Worm (Caenorhabditis elegans) whole organism, L4 larva: ENCODE data around the gene fbxa-84.
"Not testable (repeated sequence)": the region's sequence is repeated elsewhere in the genome, so short reads cannot be mapped to it uniquely, and the experiment has no call there.

ENCODE experiments used
- R02D3.7 ChIP-seq: fragments of 150-350 bp; sonication (generic microtip); optimal IDR thresholded peaks from 3 replicates; lab custom pipeline; 2014; ENCODE audit warnings: missing biosample characterization, missing genetic modification characterization
- Y105C5A.15 ChIP-seq: fragments of 200-800 bp; sonication (Bioruptor generic); IDR thresholded peaks from 2 replicates; pipeline ENCODE4 v1.3.6; 2022; ENCODE audit warnings: missing genetic modification characterization, missing compliant biosample characterization
- Y48G9A.11 ChIP-seq: fragments of 200-800 bp; sonication (Bioruptor generic); IDR thresholded peaks from 2 replicates; pipeline ENCODE4 v1.3.6; 2022; ENCODE audit warnings: missing genetic modification reagents, missing genetic modification characterization, missing compliant biosample characterization
- Y5F2A.4 ChIP-seq: fragments of 200-800 bp; sonication (Bioruptor generic); optimal IDR thresholded peaks from 2 replicates; lab custom pipeline; 2018; ENCODE audit warnings: mild to moderate bottlenecking, missing genetic modification characterization, missing compliant biosample characterization
- Y75B8A.6 ChIP-seq: fragments of 200-800 bp; sonication (Bioruptor generic); IDR thresholded peaks from 2 replicates; pipeline ENCODE4 v1.3.6; 2022; ENCODE audit warnings: missing genetic modification reagents, missing genetic modification characterization, missing compliant biosample characterization
- ceh-44 ChIP-seq: fragments of 200-800 bp; sonication (Bioruptor generic); IDR thresholded peaks from 2 replicates; pipeline ENCODE4 v1.3.6; 2022; ENCODE audit warnings: missing genetic modification reagents, missing genetic modification characterization, missing compliant biosample characterization
- ceh-62 ChIP-seq: sonication (generic microtip); optimal IDR thresholded peaks from 2 replicates; lab custom pipeline; 2017; ENCODE audit warnings: missing biosample characterization, missing genetic modification characterization
- ces-1 ChIP-seq: fragments of 150-350 bp; sonication (generic microtip); optimal IDR thresholded peaks from 4 replicates; lab custom pipeline; 2014; ENCODE audit warnings: missing biosample characterization, missing genetic modification reagents, missing genetic modification characterization
- cey-2 ChIP-seq: sonication (generic microtip); optimal IDR thresholded peaks from 3 replicates; lab custom pipeline; 2017; ENCODE audit warnings: missing genetic modification characterization, mild to moderate bottlenecking, missing compliant biosample characterization, antibody characterized with exemption, borderline replicate concordance; ENCODE audit not compliant: insufficient read depth
- daf-16 ChIP-seq, 3 experiments: sonication (generic microtip); optimal IDR thresholded peaks; 2 replicates each; lab custom pipeline; 2016 to 2017; ENCODE audit warnings: missing genetic modification characterization in 3 of 3, missing genetic modification reagents in 3 of 3, mild to moderate bottlenecking in 2 of 3, missing compliant biosample characterization in 2 of 3, missing biosample characterization in 1 of 3, moderate library complexity in 1 of 3
- dmd-6 ChIP-seq: fragments of 200-800 bp; sonication (Bioruptor generic); IDR thresholded peaks from 2 replicates; pipeline ENCODE4 v1.3.6; 2022; ENCODE audit warnings: missing genetic modification reagents, missing genetic modification characterization, missing compliant biosample characterization
- dmd-8 ChIP-seq: fragments of 200-800 bp; sonication (Bioruptor generic); IDR thresholded peaks from 2 replicates; pipeline ENCODE4 v1.3.6; 2022; ENCODE audit warnings: missing genetic modification characterization, missing compliant biosample characterization
- dpl-1 ChIP-seq: fragments of 150-350 bp; optimal IDR thresholded peaks from 2 replicates; lab custom pipeline; 2014; ENCODE audit warnings: missing biosample characterization, missing genetic modification reagents, missing genetic modification characterization
- fkh-10 ChIP-seq: fragments of 150-350 bp; optimal IDR thresholded peaks from 2 replicates; lab custom pipeline; 2014; ENCODE audit warnings: missing biosample characterization, missing genetic modification reagents, missing genetic modification characterization
- hif-1 ChIP-seq, 2 experiments: sonication (generic microtip); optimal IDR thresholded peaks; 2 replicates each; lab custom pipeline; 2016 to 2017; ENCODE audit warnings: missing compliant biosample characterization in 2 of 2, missing genetic modification characterization in 2 of 2, missing genetic modification reagents in 2 of 2, missing genotype in 2 of 2, mild to moderate bottlenecking in 1 of 2
- hlh-11 ChIP-seq: fragments of 200-800 bp; sonication (Bioruptor generic); optimal IDR thresholded peaks from 2 replicates; lab custom pipeline; 2018; ENCODE audit warnings: mild to moderate bottlenecking, missing genetic modification characterization, missing compliant biosample characterization
- hlh-30 ChIP-seq: sonication (generic microtip); optimal IDR thresholded peaks from 2 replicates; lab custom pipeline; 2017; ENCODE audit warnings: antibody characterized with exemption, mild to moderate bottlenecking, missing genetic modification characterization, missing compliant biosample characterization; ENCODE audit not compliant: insufficient read depth
- lim-7 ChIP-seq: fragments of 200-800 bp; sonication (Bioruptor generic); IDR thresholded peaks from 2 replicates; pipeline ENCODE4 v1.3.6; 2022; ENCODE audit warnings: missing genetic modification characterization, missing compliant biosample characterization
- lin-15B ChIP-seq: fragments of 150-350 bp; sonication (generic microtip); optimal IDR thresholded peaks from 3 replicates; lab custom pipeline; 2014; ENCODE audit warnings: missing biosample characterization, missing genetic modification characterization
- lin-29 ChIP-seq: fragments of 200-800 bp; sonication (Bioruptor generic); IDR thresholded peaks from 2 replicates; pipeline ENCODE4 v1.3.6; 2022; ENCODE audit warnings: missing genetic modification reagents, missing genetic modification characterization, missing compliant biosample characterization
- lsy-2 ChIP-seq, 2 experiments: fragments of 150-350 bp in 1 of 2; sonication (generic microtip) in 1 of 2; optimal IDR thresholded peaks; 2 replicates each; lab custom pipeline; 2014 to 2017; ENCODE audit warnings: missing biosample characterization in 2 of 2, missing genetic modification characterization in 2 of 2
- madf-9 ChIP-seq: fragments of 200-800 bp; sonication (Bioruptor generic); conservative IDR thresholded peaks from 2 replicates; pipeline ENCODE4 v1.3.6; 2022; ENCODE audit warnings: missing genetic modification reagents, missing genetic modification characterization, missing compliant biosample characterization
- nhr-11 ChIP-seq: fragments of 150-350 bp; optimal IDR thresholded peaks from 2 replicates; lab custom pipeline; 2014; ENCODE audit warnings: missing biosample characterization, missing genetic modification characterization
- nhr-111 ChIP-seq: fragments of 200-800 bp; sonication (Bioruptor generic); optimal IDR thresholded peaks from 2 replicates; lab custom pipeline; 2018; ENCODE audit warnings: mild to moderate bottlenecking, missing genetic modification characterization, missing compliant biosample characterization
- nhr-28 ChIP-seq: fragments of 150-350 bp; optimal IDR thresholded peaks from 2 replicates; lab custom pipeline; 2014; ENCODE audit warnings: missing biosample characterization, missing genetic modification characterization
- nhr-41 ChIP-seq: fragments of 200-800 bp; sonication (Bioruptor generic); IDR thresholded peaks from 2 replicates; pipeline ENCODE4 v1.3.6; 2022; ENCODE audit warnings: missing genetic modification reagents, missing genetic modification characterization, missing compliant biosample characterization
- nhr-48 ChIP-seq: sonication (generic microtip); optimal IDR thresholded peaks from 2 replicates; lab custom pipeline; 2016; ENCODE audit warnings: mild to moderate bottlenecking, missing genetic modification characterization, missing compliant biosample characterization
- nhr-6 ChIP-seq: fragments of 150-350 bp; optimal IDR thresholded peaks from 2 replicates; lab custom pipeline; 2014; ENCODE audit warnings: missing biosample characterization, missing genetic modification characterization
- nhr-77 ChIP-seq: fragments of 150-350 bp; optimal IDR thresholded peaks from 2 replicates; lab custom pipeline; 2014; ENCODE audit warnings: missing biosample characterization, missing genetic modification characterization
- skn-1 ChIP-seq: fragments of 150-350 bp; optimal IDR thresholded peaks from 2 replicates; lab custom pipeline; 2014; ENCODE audit warnings: missing biosample characterization, missing genetic modification characterization
- tag-97 ChIP-seq: fragments of 200-800 bp; sonication (Bioruptor generic); IDR thresholded peaks from 2 replicates; pipeline ENCODE4 v1.3.6; 2022; ENCODE audit warnings: missing genetic modification characterization, missing compliant biosample characterization

fbxa-84 gene

DNA sequence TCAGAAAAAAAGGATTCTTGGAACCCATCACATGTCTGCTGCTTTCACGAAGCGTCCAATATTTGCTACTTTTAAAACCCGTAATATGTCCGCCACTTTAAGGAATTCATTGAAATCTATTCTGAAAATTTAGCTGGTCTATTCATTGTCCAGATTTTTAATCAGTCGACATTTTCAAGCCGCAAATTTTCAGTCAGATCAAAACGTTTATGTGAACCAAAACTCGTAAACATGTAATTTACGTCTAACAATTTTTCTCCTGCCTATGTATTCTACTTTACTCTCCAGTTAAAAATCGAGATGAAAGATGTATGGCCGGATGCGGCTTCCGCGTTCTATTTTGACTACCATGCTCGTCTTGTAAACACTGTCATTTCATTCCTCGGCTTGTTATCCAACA is 15.7 kb downstream of the fbxa-84 start, which contains the start of gene srw-1:
Gene srw-1 (plus strand): TSS at position 301 of the 400 bp plus-strand sequence.
- TF ChIP-seq ceh-62 (tag; lab: Kevin White, UChicago) (no peak), nhr-11 (tag; lab: Kevin White, UChicago) (no peak), fkh-10 (GFP tag; lab: Kevin White, UChicago) (no peak), lsy-2 (tag; optimal IDR thresholded peaks at IDR 0.05; lab: Kevin White, UChicago) (no peak), dmd-6 (GFP tag; lab: Robert Waterston, UW) (no peak), hlh-11 (tag; lab: Kevin White, UChicago) (no peak), lin-29 (GFP tag; lab: Robert Waterston, UW) (no peak), ceh-44 (no peak), hlh-30 (tag; lab: Kevin White, UChicago) (no peak), nhr-111 (GFP tag; lab: Kevin White, UChicago) (no peak), Y105C5A.15 (GFP tag; lab: Robert Waterston, UW) (no peak), nhr-48 (tag; lab: Kevin White, UChicago) (no peak), Y48G9A.11 (GFP tag; lab: Robert Waterston, UW) (no peak), nhr-41 (GFP tag; lab: Robert Waterston, UW) (no peak), lin-15B (no peak), dpl-1 (GFP tag; lab: Kevin White, UChicago) (no peak)

DNA sequence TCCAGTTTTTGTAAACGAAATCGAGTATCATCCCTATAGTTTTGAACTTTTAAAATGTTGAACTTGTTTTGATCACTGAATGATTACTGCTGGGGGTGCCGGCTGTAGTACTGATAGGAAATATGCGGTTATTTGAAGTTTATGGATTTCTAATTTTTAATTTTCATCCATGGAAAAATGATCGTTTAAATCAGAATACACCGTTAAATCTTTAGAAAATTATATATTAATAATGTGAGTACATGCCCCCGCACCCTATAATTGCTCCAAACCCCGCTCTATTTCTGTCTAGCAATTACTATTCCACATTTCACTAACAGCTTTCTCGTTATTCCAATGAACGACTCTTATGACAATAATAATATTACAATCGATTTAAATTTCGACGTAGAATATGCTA is 17.5 kb downstream of the fbxa-84 start, which contains the start of gene Y75B12B.10:
Gene Y75B12B.10 (plus strand): TSS at position 301 of the 400 bp plus-strand sequence.
- TF ChIP-seq R02D3.7 (tag; lab: Kevin White, UChicago), result no peak

DNA sequence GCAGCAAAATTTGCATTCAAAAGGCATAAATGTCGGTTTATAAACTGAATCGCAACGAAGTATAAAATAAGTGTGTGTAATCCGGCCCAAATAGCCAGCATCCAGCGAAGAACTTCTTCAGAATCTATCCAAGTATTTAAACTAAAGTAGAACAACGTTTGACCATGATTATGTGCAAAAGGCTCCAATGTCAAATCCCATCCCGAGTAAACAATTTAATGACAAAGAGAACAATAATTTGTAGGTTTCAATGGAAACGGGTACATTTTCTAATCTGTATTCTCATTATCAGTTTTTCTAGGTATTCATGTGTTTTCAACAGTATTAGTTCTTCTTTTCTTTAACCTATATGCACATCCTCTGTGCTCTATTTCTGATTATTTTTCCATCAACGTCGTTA is 25.4 kb downstream of the fbxa-84 start, which contains the start of gene C41G6.12:
Gene C41G6.12 (minus strand): TSS at position 101 of the 400 bp plus-strand sequence.
- not testable (repeated sequence) for TF ChIP-seq Y75B8A.6 (GFP tag; lab: Robert Waterston, UW); nhr-6 (tag; lab: Kevin White, UChicago); lsy-2 (tag; optimal IDR thresholded peaks at IDR 0.05; lab: Kevin White, UChicago)

DNA sequence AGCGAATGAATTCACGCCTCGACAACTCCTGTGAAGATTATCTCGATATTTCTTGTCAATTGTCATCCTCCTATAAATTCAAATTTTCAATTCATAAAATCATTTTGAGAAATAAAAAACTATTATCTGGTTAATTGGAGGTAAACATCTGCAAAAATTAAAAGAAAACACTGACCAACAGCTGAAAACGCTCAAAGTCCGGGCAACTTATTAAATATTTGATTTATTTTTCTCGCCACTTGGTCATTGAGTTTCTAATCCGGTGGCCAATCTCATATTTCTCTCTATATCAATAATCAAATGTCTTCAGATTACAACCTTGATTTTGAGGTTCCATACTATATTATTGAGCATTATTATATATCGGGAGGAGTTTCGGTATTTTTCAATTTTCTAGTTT is 29.6 kb downstream of the fbxa-84 start, which contains the start of gene sri-24:
Gene sri-24 (plus strand): TSS at position 301 of the 400 bp plus-strand sequence.
- TF ChIP-seq tag-97 (GFP tag; lab: Robert Waterston, UW); hlh-30 (tag; lab: Kevin White, UChicago); daf-16 (GFP tag; optimal IDR thresholded peaks at IDR 0.05; lab: Kevin White, UChicago); daf-16 (tag; optimal IDR thresholded peaks at IDR 0.05; lab: Kevin White, UChicago): not testable (repeated sequence)

DNA sequence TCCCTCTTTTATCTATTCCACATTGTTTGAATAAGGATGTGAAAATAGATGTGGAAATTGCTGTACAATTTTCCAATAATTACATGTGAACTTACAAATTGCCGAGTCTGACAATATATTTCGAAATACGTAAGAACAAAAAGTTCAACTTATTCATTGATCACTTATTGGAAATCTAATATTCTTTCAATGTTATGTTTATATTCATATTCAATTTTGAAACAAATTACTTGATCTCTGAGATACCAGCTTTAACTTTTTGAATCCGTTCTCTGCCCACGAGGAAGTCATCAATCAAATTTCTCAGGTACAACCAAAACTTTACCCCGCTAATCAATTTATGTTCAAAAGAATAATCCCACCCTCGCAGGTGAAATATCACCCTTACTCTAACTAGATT is 32.9 kb downstream of the fbxa-84 start, which contains the start of gene sri-26:
Gene sri-26 (plus strand): TSS at position 301 of the 400 bp plus-strand sequence.
- TF ChIP-seq ces-1; hif-1 (tag; optimal IDR thresholded peaks at IDR 0.05; lab: Kevin White, UChicago); lin-15B: not testable (repeated sequence)

DNA sequence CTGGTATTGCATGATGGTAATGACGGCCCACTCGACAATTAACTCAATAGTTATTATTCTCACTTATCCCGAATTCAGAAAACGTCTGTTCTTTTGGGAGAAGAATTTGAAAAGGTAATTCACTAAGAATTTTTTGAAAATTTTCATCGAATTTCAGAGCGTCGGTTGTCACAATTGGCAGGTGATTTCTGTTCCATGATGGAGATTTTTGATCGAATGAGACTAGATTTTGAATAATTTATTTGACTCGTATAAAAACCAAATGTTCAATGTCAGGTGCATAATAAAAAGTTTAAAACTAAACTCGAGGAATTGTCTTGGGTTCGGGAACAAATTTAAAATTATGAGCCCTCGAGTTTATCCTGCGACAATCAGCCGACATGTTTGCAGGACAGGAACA is 34.5 kb downstream of the fbxa-84 start, which contains the start of gene sri-25:
Gene sri-25 (plus strand): TSS at position 301 of the 400 bp plus-strand sequence.
- TF ChIP-seq nhr-28 (tag; lab: Kevin White, UChicago) (no peak), madf-9 (GFP tag; lab: Robert Waterston, UW) (no peak), skn-1 (tag; lab: Kevin White, UChicago) (no peak), cey-2 (no peak)

DNA sequence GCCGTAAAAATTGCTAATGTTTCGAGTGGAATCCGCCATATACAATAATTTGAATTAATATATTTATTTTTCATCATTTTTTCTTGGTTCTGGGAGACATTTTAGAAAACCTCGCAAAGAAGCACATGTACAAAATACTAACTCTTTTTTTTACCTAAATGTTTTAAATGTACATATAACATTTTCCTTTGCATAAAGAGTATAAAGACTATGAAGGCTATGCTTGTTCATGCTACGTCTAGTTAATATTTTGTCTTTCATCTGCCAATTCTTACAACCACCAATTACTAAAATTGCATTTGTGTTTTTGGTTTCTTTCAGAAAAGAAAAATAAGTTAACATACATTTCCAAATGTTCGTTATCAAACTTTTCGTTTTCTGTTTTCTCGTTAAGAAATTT is 39.1 kb downstream of the fbxa-84 start, which contains the start of gene irld-25:
Gene irld-25 (plus strand): TSS at position 301 of the 400 bp plus-strand sequence.
- TF ChIP-seq lim-7 (GFP tag; lab: Robert Waterston, UW) (no peak), dmd-8 (no peak), nhr-77 (tag; lab: Kevin White, UChicago) (no peak), Y5F2A.4 (GFP tag; lab: Kevin White, UChicago) (no peak)
